Fruit fly (Drosophila melanogaster) whole organism, adult: ENCODE results near the gene Samuel.

ENCODE experiments used
- CG12768 ChIP-seq: fragments of 200-800 bp; sonication (Bioruptor generic); optimal IDR thresholded peaks from 2 replicates; lab custom pipeline; 2017; ENCODE audit warnings: missing biosample characterization, missing genetic modification characterization, mild to moderate bottlenecking, moderate library complexity, missing genetic modification reagents
- CG1620 ChIP-seq: fragments of 200-800 bp; sonication (Bioruptor generic); optimal IDR thresholded peaks from 2 replicates; lab custom pipeline; 2016; ENCODE audit warnings: missing biosample characterization, missing genetic modification characterization
- CG33017 ChIP-seq: fragments of 200-800 bp; sonication (Bioruptor generic); optimal IDR thresholded peaks from 2 replicates; lab custom pipeline; 2018; ENCODE audit warnings: missing biosample characterization, mild to moderate bottlenecking, missing genetic modification characterization, moderate library complexity

DNA sequence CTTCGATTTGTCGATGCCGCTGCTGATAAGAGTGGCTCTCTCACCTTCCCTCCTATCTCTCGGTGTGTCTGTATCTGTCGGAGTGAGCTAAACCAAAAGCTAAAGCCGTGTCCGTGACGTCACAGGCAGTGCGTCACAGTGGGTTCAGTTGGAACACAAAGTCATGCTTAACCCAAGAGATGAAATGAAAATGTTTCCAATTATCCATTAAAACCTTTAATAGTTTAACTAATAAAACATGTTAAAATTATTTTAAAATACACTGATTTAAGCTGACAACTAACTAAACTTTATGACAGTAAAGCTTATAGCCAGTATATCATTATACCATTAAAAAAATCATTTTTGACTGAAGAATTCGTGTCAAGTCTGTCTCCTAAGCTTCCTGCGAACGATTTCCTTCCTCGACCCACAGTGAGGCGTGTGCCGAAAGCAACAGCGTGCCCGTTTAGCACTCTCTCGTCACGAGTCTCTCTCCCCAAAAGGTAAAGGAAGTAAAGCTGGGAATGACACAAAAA lies 46.3 kb upstream of the Samuel start, which contains the start of gene Idua:
- TF ChIP-seq CG12768 (GFP tag; lab: Kevin White, UChicago) (peak; percentile 60), CG1620 (GFP tag; lab: Kevin White, UChicago) (no peak), CG33017 (peak; percentile 65)
